Worm (Caenorhabditis elegans): ENCODE data around the gene pgph-2.
A peak's percentile ranks its signal among the peaks of the same experiment; 100 is the strongest.
"Not testable (repeated sequence)": the region's sequence is repeated elsewhere in the genome, so short reads cannot be mapped to it uniquely, and the experiment has no call there.

ce11 chrV:5776941-5777340 lies 12.0 kb downstream of the pgph-2 start, which contains the start of gene F44E7.4:
- not testable (repeated sequence) for TF ChIP-seq nfya-1 (tag; optimal IDR thresholded peaks at IDR 0.05; ENCODE audit: borderline replicate concordance, insufficient read depth); ama-1 (optimal IDR thresholded peaks at IDR 0.05); ama-1 (GFP tag; optimal IDR thresholded peaks at IDR 0.05); hlh-12 (tag; optimal IDR thresholded peaks at IDR 0.05); akir-1 (GFP tag; optimal IDR thresholded peaks at IDR 0.05); lin-35 (GFP tag; optimal IDR thresholded peaks at IDR 0.05); tbx-9 (tag; optimal IDR thresholded peaks at IDR 0.05; ENCODE audit: borderline replicate concordance); snpc-4 (GFP tag; optimal IDR thresholded peaks at IDR 0.05)
- TF ChIP-seq F49E8.2 (tag; optimal IDR thresholded peaks at IDR 0.05; ENCODE audit: insufficient read depth) (peak; percentile 56), F33H1.4 (GFP tag; IDR thresholded peaks at IDR 0.05) (peak; percentile 79), dox-1 (GFP tag; IDR thresholded peaks at IDR 0.05) (peak; percentile 98), B0019.2 (GFP tag; conservative IDR thresholded peaks at IDR 0.05) (peak; percentile 88), tlf-1 (GFP tag; optimal IDR thresholded peaks at IDR 0.05) (peak; percentile 12), attf-5 (GFP tag; optimal IDR thresholded peaks at IDR 0.05) (peak; percentile 37), dpl-1 (GFP tag; optimal IDR thresholded peaks at IDR 0.05) (peak; percentile 47), snpc-4 (tag; optimal IDR thresholded peaks at IDR 0.05) (peak in 3 of 4 experiments; percentile 15 to 37 (median 26))

All from whole organism, young adult.